Fruit fly (Drosophila melanogaster): ENCODE measurements around the gene CG46306.

Gene CG46306

DNA sequence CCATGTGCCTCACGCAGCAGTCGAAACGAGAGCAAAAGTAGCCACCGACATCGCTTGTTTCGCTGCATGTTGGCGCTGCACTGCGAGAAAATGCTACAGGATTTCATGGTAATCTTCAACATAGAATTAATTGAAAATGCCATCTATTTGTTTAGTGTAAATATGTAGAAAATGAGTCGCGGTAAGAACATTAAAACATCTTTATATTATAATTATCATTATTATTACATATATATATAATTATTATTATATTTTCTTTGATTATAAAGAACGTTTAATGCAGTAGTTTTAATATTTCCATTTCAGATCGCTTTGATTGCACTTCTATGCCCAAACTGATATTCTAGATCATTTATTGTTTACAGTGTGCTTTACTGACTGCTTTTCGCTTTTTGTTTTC is 37.7 kb upstream of the CG46306 start (continued):
- TF ChIP-seq CG6808 (GFP tag; optimal IDR thresholded peaks at IDR 0.05): peak; percentile 23
- TF ChIP-seq Ets96B (tag; optimal IDR thresholded peaks at IDR 0.05): peak; percentile 22
- TF ChIP-seq spab (GFP tag; optimal IDR thresholded peaks at IDR 0.05): peak; percentile 26
- TF ChIP-seq esn (GFP tag; optimal IDR thresholded peaks at IDR 0.05): peak; percentile 27
- TF ChIP-seq CG3919 (GFP tag; optimal IDR thresholded peaks at IDR 0.05): peak; percentile 31
- TF ChIP-seq CG6792 (GFP tag; optimal IDR thresholded peaks at IDR 0.05): peak; percentile 54
- no peak for TF ChIP-seq CG9139 (GFP tag; optimal IDR thresholded peaks at IDR 0.05)
- TF ChIP-seq Sox102F (GFP tag; optimal IDR thresholded peaks at IDR 0.05): no peak
- peak; percentile 77 for TF ChIP-seq achi (GFP tag; optimal IDR thresholded peaks at IDR 0.05)
- peak in 1 of 2 experiments; percentile 21 for TF ChIP-seq salr (GFP tag; optimal IDR thresholded peaks at IDR 0.05)
- no peak for TF ChIP-seq CG6854 (GFP tag; optimal IDR thresholded peaks at IDR 0.05)
- TF ChIP-seq topi (GFP tag; optimal IDR thresholded peaks at IDR 0.05): no peak
- TF ChIP-seq CG8632 (GFP tag; optimal IDR thresholded peaks at IDR 0.05): peak; percentile 73
- no peak for TF ChIP-seq fd59A (GFP tag; optimal IDR thresholded peaks at IDR 0.05)
- peak; percentile 83 for TF ChIP-seq CG15336 (GFP tag; IDR thresholded peaks at IDR 0.05)

DNA sequence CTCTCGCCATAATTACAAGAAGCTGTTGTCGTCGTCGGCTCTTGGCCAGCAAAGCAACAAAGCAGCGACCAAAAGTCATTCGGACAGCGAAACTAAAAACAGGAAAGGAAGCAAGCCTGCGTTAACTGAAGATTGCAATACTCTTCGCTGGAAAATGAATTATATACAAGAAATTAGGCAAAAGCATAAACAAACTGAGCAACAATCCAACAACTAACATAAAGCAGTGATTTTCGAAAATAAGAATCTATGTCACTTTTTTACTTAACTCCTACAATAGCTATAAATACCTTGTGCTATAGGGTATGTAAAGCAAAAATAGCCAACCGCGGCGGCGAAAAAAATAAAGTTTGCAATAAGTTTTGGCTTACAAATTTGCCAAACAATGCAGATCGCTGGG is 36.5 kb upstream of the CG46306 start:
- TF ChIP-seq eg (GFP tag; IDR thresholded peaks at IDR 0.05) (peak; percentile 84), CG11294 (GFP tag; IDR thresholded peaks at IDR 0.05) (peak; percentile 49), acj6 (GFP tag; optimal IDR thresholded peaks at IDR 0.05) (peak; percentile 76), lz (GFP tag; optimal IDR thresholded peaks at IDR 0.05) (peak; percentile 71), CG10631 (GFP tag; optimal IDR thresholded peaks at IDR 0.05) (peak; percentile 78), spab (GFP tag; optimal IDR thresholded peaks at IDR 0.05) (peak; percentile 72), Gug (GFP tag; IDR thresholded peaks at IDR 0.05) (peak; percentile 69), CG7368 (GFP tag; optimal IDR thresholded peaks at IDR 0.05) (peak; percentile 72), CG6792 (GFP tag; optimal IDR thresholded peaks at IDR 0.05) (peak; percentile 84), fd85E (GFP tag; optimal IDR thresholded peaks at IDR 0.05) (peak; percentile 26), topi (GFP tag; optimal IDR thresholded peaks at IDR 0.05) (peak; percentile 58), CG8319 (GFP tag; optimal IDR thresholded peaks at IDR 0.05) (peak; percentile 50), salr (GFP tag; optimal IDR thresholded peaks at IDR 0.05) (peak; percentile 52 to 53), CG31627 (GFP tag; optimal IDR thresholded peaks at IDR 0.05) (peak; percentile 61), CG3032 (tag; optimal IDR thresholded peaks at IDR 0.05) (peak; percentile 77), Eip78C (GFP tag) (peak; percentile 96), Eip75B (GFP tag; optimal IDR thresholded peaks at IDR 0.05) (peak; percentile 74), CG11762 (GFP tag; optimal IDR thresholded peaks at IDR 0.05; ENCODE audit: insufficient read depth) (peak; percentile 66), CG1621 (tag; optimal IDR thresholded peaks at IDR 0.05) (peak; percentile 79), Lpt (GFP tag; optimal IDR thresholded peaks at IDR 0.05) (peak; percentile 82), Ets96B (tag; optimal IDR thresholded peaks at IDR 0.05) (peak; percentile 83), fd59A (GFP tag; optimal IDR thresholded peaks at IDR 0.05) (peak; percentile 76), Eip93F (GFP tag; optimal IDR thresholded peaks at IDR 0.05) (no peak), Met (GFP tag; optimal IDR thresholded peaks at IDR 0.05) (peak; percentile 50), Hr4 (GFP tag; optimal IDR thresholded peaks at IDR 0.05) (peak; percentile 85), CG15336 (GFP tag; IDR thresholded peaks at IDR 0.05) (peak; percentile 88), achi (GFP tag; optimal IDR thresholded peaks at IDR 0.05) (peak; percentile 77), cyc (GFP tag; optimal IDR thresholded peaks at IDR 0.05) (peak; percentile 20), CG6808 (GFP tag; optimal IDR thresholded peaks at IDR 0.05) (peak; percentile 72), CG6854 (GFP tag; optimal IDR thresholded peaks at IDR 0.05) (no peak), net (GFP tag; optimal IDR thresholded peaks at IDR 0.05) (peak; percentile 72), Sox102F (GFP tag; optimal IDR thresholded peaks at IDR 0.05) (peak; percentile 65), vri (GFP tag; optimal IDR thresholded peaks at IDR 0.05) (peak; percentile 24), CG3919 (GFP tag; optimal IDR thresholded peaks at IDR 0.05) (peak; percentile 84), CG16779 (tag; optimal IDR thresholded peaks at IDR 0.05) (peak; percentile 53), CG8632 (GFP tag; optimal IDR thresholded peaks at IDR 0.05) (peak; percentile 75), CG6276 (GFP tag; optimal IDR thresholded peaks at IDR 0.05) (peak; percentile 76), Blimp-1 (GFP tag; optimal IDR thresholded peaks at IDR 0.05) (no peak), esn (GFP tag; optimal IDR thresholded peaks at IDR 0.05) (peak; percentile 77), OdsH (GFP tag; optimal IDR thresholded peaks at IDR 0.05) (peak; percentile 74), Hr38 (GFP tag; optimal IDR thresholded peaks at IDR 0.05) (no peak), dac (GFP tag; optimal IDR thresholded peaks at IDR 0.05) (peak; percentile 59), Smox (GFP tag; optimal IDR thresholded peaks at IDR 0.05) (peak; percentile 48), CG32006 (GFP tag; optimal IDR thresholded peaks at IDR 0.05) (peak; percentile 88), CG4318 (GFP tag; optimal IDR thresholded peaks at IDR 0.05) (peak; percentile 71), fkh (GFP tag; optimal IDR thresholded peaks at IDR 0.05) (no peak)
